Fruit fly (Drosophila melanogaster): ENCODE results near the gene CG14143.

Gene CG14143

DNA sequence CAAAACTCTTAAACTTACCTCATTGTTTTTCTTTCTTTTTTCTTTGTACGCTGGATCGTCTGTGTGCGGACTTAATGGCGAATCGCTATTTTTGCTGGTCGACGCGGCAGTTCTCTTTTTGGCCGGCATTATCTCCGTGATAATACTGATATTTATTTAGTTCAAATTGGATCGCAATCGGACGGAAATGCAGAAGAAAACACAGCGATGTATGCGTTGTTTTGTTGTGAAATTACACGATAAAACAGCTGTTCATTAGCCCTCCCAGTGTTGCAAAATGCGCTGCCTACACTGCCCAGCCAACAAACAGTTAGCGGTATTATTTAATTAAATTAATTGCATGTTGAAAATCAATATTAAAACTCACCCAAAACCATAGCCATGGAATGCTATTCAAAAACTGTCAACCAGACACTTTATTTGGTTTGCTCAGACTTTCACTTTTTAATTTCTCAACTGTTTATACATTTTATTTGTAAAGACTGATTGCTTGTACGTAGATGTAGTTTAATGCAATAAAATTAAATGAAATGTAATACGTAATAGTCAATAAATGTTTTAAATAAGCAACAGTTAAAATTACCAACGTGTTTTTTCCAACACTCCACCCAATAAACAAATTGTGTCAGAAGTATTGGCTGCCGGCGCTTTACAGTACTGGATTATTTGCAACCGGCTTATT lies 36.7 kb upstream of the CG14143 start, which contains the start of the genes Irbp18 and APP-BP1 (continued):
- no peak for TF ChIP-seq lov (optimal IDR thresholded peaks at IDR 0.05)
- peak; percentile 49; the same call in 1 of the 3 replicates for TF ChIP-seq lov (GFP tag; IDR thresholded peaks at IDR 0.05)
- TF ChIP-seq CG3065 (GFP tag; optimal IDR thresholded peaks at IDR 0.05) = peak; percentile 84
- TF ChIP-seq B-H1 (GFP tag; IDR thresholded peaks at IDR 0.05) = peak; percentile 81
- peak; percentile 36; the same call in 1 of the 2 replicates for TF ChIP-seq Doc2 (GFP tag; IDR thresholded peaks at IDR 0.05)
- TF ChIP-seq CG33557 (GFP tag; optimal IDR thresholded peaks at IDR 0.05) = peak; percentile 82
- peak; percentile 78 for TF ChIP-seq CG10431 (GFP tag; optimal IDR thresholded peaks at IDR 0.05)
- TF ChIP-seq Nf-YB (GFP tag; optimal IDR thresholded peaks at IDR 0.05) = peak; percentile 78
- peak; percentile 97 for TF ChIP-seq Elba2 (GFP tag; optimal IDR thresholded peaks at IDR 0.05)
- TF ChIP-seq croc (GFP tag; conservative IDR thresholded peaks at IDR 0.05) = peak; percentile 72
- 0 out of 3 replicates have a peak, but pooled peaks have one; percentile 43 for TF ChIP-seq CG2199 (GFP tag; IDR thresholded peaks at IDR 0.05)
- peak; percentile 67 for TF ChIP-seq CG8765 (GFP tag; IDR thresholded peaks at IDR 0.05)
- peak; percentile 92 for TF ChIP-seq jing (GFP tag; optimal IDR thresholded peaks at IDR 0.05)
- peak; percentile 95 for TF ChIP-seq CG4854 (GFP tag; optimal IDR thresholded peaks at IDR 0.05)
- peak; percentile 91 for TF ChIP-seq fd3F (GFP tag; optimal IDR thresholded peaks at IDR 0.05)
- TF ChIP-seq CG2678 (tag; optimal IDR thresholded peaks at IDR 0.05) = peak; percentile 95
- peak; percentile 99 for TF ChIP-seq Ets65A (GFP tag)
- TF ChIP-seq h (optimal IDR thresholded peaks at IDR 0.05) = no peak
- TF ChIP-seq Ptx1 (GFP tag; IDR thresholded peaks at IDR 0.05) = peak; percentile 90
- peak; percentile 45; the same call in 1 of the 2 replicates for TF ChIP-seq gt (GFP tag; IDR thresholded peaks at IDR 0.05)
- TF ChIP-seq CG4617 (GFP tag; optimal IDR thresholded peaks at IDR 0.05; ENCODE audit: borderline replicate concordance) = peak; percentile 93
- TF ChIP-seq knrl (GFP tag; IDR thresholded peaks at IDR 0.05; ENCODE audit: partially characterized antibody) = no peak
- TF ChIP-seq kay (GFP tag; optimal IDR thresholded peaks at IDR 0.05) = peak; percentile 93
- no peak for TF ChIP-seq bigmax (GFP tag; optimal IDR thresholded peaks at IDR 0.05)
- peak; percentile 92 for TF ChIP-seq nau (GFP tag; optimal IDR thresholded peaks at IDR 0.05)
- no peak for TF ChIP-seq eve (GFP tag; optimal IDR thresholded peaks at IDR 0.05)
- TF ChIP-seq hth (optimal IDR thresholded peaks at IDR 0.05) = no peak
- TF ChIP-seq CG13424 (tag; optimal IDR thresholded peaks at IDR 0.05) = peak; percentile 90
- TF ChIP-seq CG10565 (GFP tag; optimal IDR thresholded peaks at IDR 0.05) = peak; percentile 89
- peak; percentile 84 for TF ChIP-seq CG9876 (GFP tag; optimal IDR thresholded peaks at IDR 0.05)
- TF ChIP-seq slou (GFP tag; optimal IDR thresholded peaks at IDR 0.05) = peak; percentile 90
- TF ChIP-seq ab (GFP tag; optimal IDR thresholded peaks at IDR 0.05) = peak; percentile 76
- TF ChIP-seq CTCF (GFP tag; optimal IDR thresholded peaks at IDR 0.05) = peak; percentile 50
- TF ChIP-seq pnt (GFP tag; optimal IDR thresholded peaks at IDR 0.05) = peak; percentile 89
- peak; percentile 94 for TF ChIP-seq tin (GFP tag; optimal IDR thresholded peaks at IDR 0.05)
- TF ChIP-seq Stat92E (GFP tag; optimal IDR thresholded peaks at IDR 0.05) = peak in 1 of 3 experiments; percentile 30
- TF ChIP-seq CG14860 (GFP tag; IDR thresholded peaks at IDR 0.05; ENCODE audit: partially characterized antibody) = no peak
- TF ChIP-seq fd96Cb (tag; optimal IDR thresholded peaks at IDR 0.05) = peak; percentile 89
- peak in 1 of 2 experiments; percentile 74 for TF ChIP-seq insv (GFP tag; optimal IDR thresholded peaks at IDR 0.05)
- peak; percentile 94 for TF ChIP-seq CG7839 (tag; optimal IDR thresholded peaks at IDR 0.05)
- peak; percentile 94 for TF ChIP-seq Camta (GFP tag; optimal IDR thresholded peaks at IDR 0.05)
- peak; percentile 90 for TF ChIP-seq E2f1 (GFP tag; IDR thresholded peaks at IDR 0.05)
- TF ChIP-seq CG10321 (GFP tag; IDR thresholded peaks at IDR 0.05) = peak; percentile 39; the same call in 1 of the 2 replicates
- TF ChIP-seq zfh1 (GFP tag; IDR thresholded peaks at IDR 0.05) = peak; percentile 84
- peak; percentile 96 for TF ChIP-seq HmgZ (tag; optimal IDR thresholded peaks at IDR 0.05)
- no peak for TF ChIP-seq pros (GFP tag; optimal IDR thresholded peaks at IDR 0.05)
- peak; percentile 90 for TF ChIP-seq CG12236 (GFP tag; optimal IDR thresholded peaks at IDR 0.05)
- peak; percentile 91; the same call in 2 of the 3 replicates for TF ChIP-seq CG3726 (GFP tag; IDR thresholded peaks at IDR 0.05)
- TF ChIP-seq CG13287 (GFP tag; IDR thresholded peaks at IDR 0.05; ENCODE audit: partially characterized antibody) = no peak
- TF ChIP-seq Kr (GFP tag; optimal IDR thresholded peaks at IDR 0.05) = no peak
- peak; percentile 99 for TF ChIP-seq sens (GFP tag)

Data from whole organism, embryonic.